Fruit fly (Drosophila melanogaster) whole organism, embryonic: Measurements from ENCODE around the gene sle.
A peak's percentile ranks its signal among the peaks of the same experiment; 100 is the strongest.

Experiments used
- Adf1 ChIP-seq: fragments of 200-800 bp; sonication (Bioruptor generic); IDR thresholded peaks from 2 replicates; pipeline ENCODE4 v1.3.6; 2022; ENCODE audit warnings: missing biosample characterization, missing genetic modification characterization
- B-H1 ChIP-seq: fragments of 200-800 bp; sonication (Bioruptor generic); IDR thresholded peaks from 3 replicates; pipeline ENCODE4 v1.3.6; 2022; ENCODE audit warnings: missing biosample characterization, missing genetic modification characterization
- Bdp1 ChIP-seq: fragments of 200-800 bp; sonication (Bioruptor generic); optimal IDR thresholded peaks from 3 replicates; lab custom pipeline; 2016; ENCODE audit warnings: missing biosample characterization, missing genetic modification characterization
- CG10366 ChIP-seq: fragments of 200-800 bp; sonication (Bioruptor generic); IDR thresholded peaks from 2 replicates; pipeline ENCODE4 v1.3.6; 2022; ENCODE audit warnings: missing biosample characterization, missing genetic modification characterization
- CG11723 ChIP-seq: fragments of 200-800 bp; sonication (Bioruptor generic); optimal IDR thresholded peaks from 2 replicates; lab custom pipeline; 2017; ENCODE audit warnings: missing biosample characterization, mild to moderate bottlenecking, missing genetic modification characterization
- CG13894 ChIP-seq: fragments of 200-800 bp; sonication (Bioruptor generic); optimal IDR thresholded peaks from 3 replicates; lab custom pipeline; 2018; ENCODE audit warnings: missing biosample characterization, mild to moderate bottlenecking, missing genetic modification characterization, moderate library complexity
- CG14050 ChIP-seq: fragments of 200-800 bp; sonication (Bioruptor generic); IDR thresholded peaks from 3 replicates; pipeline ENCODE4 v1.3.6; 2022; ENCODE audit warnings: missing biosample characterization, missing genetic modification characterization
- CG15479 ChIP-seq: fragments of 200-800 bp; sonication (Bioruptor generic); optimal IDR thresholded peaks from 3 replicates; lab custom pipeline; 2019; ENCODE audit warnings: missing biosample characterization, mild to moderate bottlenecking, missing genetic modification characterization, moderate library complexity
- CG15601 ChIP-seq: fragments of 200-800 bp; sonication (Bioruptor generic); optimal IDR thresholded peaks from 3 replicates; lab custom pipeline; 2019; ENCODE audit warnings: missing biosample characterization, mild to moderate bottlenecking, missing genetic modification characterization, moderate library complexity
- CG16813 ChIP-seq: fragments of 200-800 bp; sonication (Bioruptor generic); IDR thresholded peaks from 3 replicates; pipeline ENCODE4 v1.3.6; 2022; ENCODE audit warnings: missing biosample characterization, missing genetic modification characterization; ENCODE audit not compliant: partially characterized antibody
- CG1792 ChIP-seq: fragments of 200-800 bp; sonication (Bioruptor generic); optimal IDR thresholded peaks from 2 replicates; lab custom pipeline; 2016; ENCODE audit warnings: missing biosample characterization, missing genetic modification characterization
- CG1832 ChIP-seq: fragments of 200-800 bp; sonication (Bioruptor generic); optimal IDR thresholded peaks from 2 replicates; lab custom pipeline; 2017; ENCODE audit warnings: missing biosample characterization, mild to moderate bottlenecking, missing genetic modification characterization, inconsistent platforms
- CG2120 ChIP-seq: fragments of 200-800 bp; sonication (Bioruptor generic); optimal IDR thresholded peaks from 3 replicates; lab custom pipeline; 2016; ENCODE audit warnings: missing biosample characterization, missing genetic modification characterization
- CG34422 ChIP-seq: fragments of 200-800 bp; sonication (Bioruptor generic); IDR thresholded peaks from 3 replicates; pipeline ENCODE4 v1.3.6; 2022; ENCODE audit warnings: missing biosample characterization, missing genetic modification characterization
- CG43689 ChIP-seq: fragments of 200-800 bp; sonication (Bioruptor generic); IDR thresholded peaks from 2 replicates; pipeline ENCODE4 v1.3.6; 2022; ENCODE audit warnings: missing biosample characterization, missing genetic modification characterization
- CG4617 ChIP-seq: fragments of 200-800 bp; sonication (Bioruptor generic); optimal IDR thresholded peaks from 3 replicates; lab custom pipeline; 2016; ENCODE audit warnings: missing biosample characterization, missing genetic modification characterization, borderline replicate concordance
- CG6175 ChIP-seq: fragments of 200-800 bp; sonication (Bioruptor generic); IDR thresholded peaks from 3 replicates; pipeline ENCODE4 v1.3.6; 2022; ENCODE audit warnings: missing biosample characterization, missing genetic modification characterization
- CG6765 ChIP-seq: fragments of 200-800 bp; sonication (Bioruptor generic); optimal IDR thresholded peaks from 3 replicates; lab custom pipeline; 2017; ENCODE audit warnings: missing biosample characterization, mild to moderate bottlenecking, missing genetic modification characterization
- CG7357 ChIP-seq: fragments of 200-800 bp; sonication (Bioruptor generic); IDR thresholded peaks from 3 replicates; pipeline ENCODE4 v1.3.6; 2022; ENCODE audit warnings: missing biosample characterization, missing genetic modification characterization
- CG9437 ChIP-seq: fragments of 200-800 bp; sonication (Bioruptor generic); optimal IDR thresholded peaks from 2 replicates; lab custom pipeline; 2018; ENCODE audit warnings: missing biosample characterization, mild to moderate bottlenecking, missing genetic modification characterization
- Dad ChIP-seq: fragments of 200-800 bp; sonication (Bioruptor generic); optimal IDR thresholded peaks from 3 replicates; lab custom pipeline; 2016; ENCODE audit warnings: missing biosample characterization, missing genetic modification characterization
- Deaf1 ChIP-seq: fragments of 200-800 bp; optimal IDR thresholded peaks from 3 replicates; lab custom pipeline; 2019; ENCODE audit warnings: missing biosample characterization, mild to moderate bottlenecking, missing genetic modification characterization, moderate library complexity
- Drgx ChIP-seq: fragments of 200-800 bp; sonication (Bioruptor generic); IDR thresholded peaks from 2 replicates; pipeline ENCODE4 v1.3.6; 2022; ENCODE audit warnings: missing biosample characterization, missing genetic modification characterization
- HLH4C ChIP-seq: fragments of 200-800 bp; sonication (Bioruptor generic); IDR thresholded peaks from 3 replicates; pipeline ENCODE4 v1.3.6; 2022; ENCODE audit warnings: missing biosample characterization, missing genetic modification characterization; ENCODE audit not compliant: partially characterized antibody
- Lhr ChIP-seq: fragments of 200-800 bp; sonication (Bioruptor generic); optimal IDR thresholded peaks from 3 replicates; lab custom pipeline; 2017; ENCODE audit warnings: mild to moderate bottlenecking, missing biosample characterization, missing genetic modification reagents, missing genetic modification characterization
- Oli ChIP-seq: fragments of 200-800 bp; sonication (Bioruptor generic); optimal IDR thresholded peaks from 2 replicates; lab custom pipeline; 2018; ENCODE audit warnings: missing biosample characterization, mild to moderate bottlenecking, missing genetic modification characterization, moderate library complexity
- ac ChIP-seq: fragments of 200-800 bp; sonication (Bioruptor generic); optimal IDR thresholded peaks from 3 replicates; lab custom pipeline; 2017; ENCODE audit warnings: missing biosample characterization, mild to moderate bottlenecking, missing genetic modification characterization
- al ChIP-seq: fragments of 200-800 bp; sonication (Bioruptor generic); IDR thresholded peaks from 2 replicates; pipeline ENCODE4 v1.3.6; 2022; ENCODE audit warnings: missing biosample characterization, missing genetic modification characterization
- amos ChIP-seq: fragments of 200-800 bp; sonication (Bioruptor generic); IDR thresholded peaks from 2 replicates; pipeline ENCODE4 v1.3.6; 2022; ENCODE audit warnings: missing biosample characterization, missing genetic modification characterization; ENCODE audit not compliant: partially characterized antibody
- chif ChIP-seq, 2 experiments: fragments of 200-800 bp; sonication (Bioruptor generic); optimal IDR thresholded peaks; 3 replicates each; lab custom pipeline; 2016; ENCODE audit warnings: missing biosample characterization in 2 of 2, missing genetic modification characterization in 2 of 2
- chm ChIP-seq: fragments of 200-800 bp; sonication (Bioruptor generic); IDR thresholded peaks from 2 replicates; pipeline ENCODE4 v1.3.6; 2022; ENCODE audit warnings: missing biosample characterization, missing genetic modification characterization
- crc ChIP-seq: fragments of 200-800 bp; sonication (Bioruptor generic); optimal IDR thresholded peaks from 2 replicates; lab custom pipeline; 2016; ENCODE audit warnings: missing biosample characterization, missing genetic modification characterization
- crol ChIP-seq: fragments of 200-800 bp; sonication (Bioruptor generic); IDR thresholded peaks from 2 replicates; pipeline ENCODE4 v1.3.6; 2022; ENCODE audit warnings: missing biosample characterization, missing genetic modification characterization
- dm ChIP-seq: fragments of 200-800 bp; sonication (Bioruptor generic); optimal IDR thresholded peaks from 3 replicates; lab custom pipeline; 2016; ENCODE audit warnings: missing biosample characterization, missing genetic modification characterization
- dysf ChIP-seq: fragments of 200-800 bp; sonication (Bioruptor generic); IDR thresholded peaks from 3 replicates; pipeline ENCODE4 v1.3.6; 2022; ENCODE audit warnings: missing biosample characterization, missing genetic modification characterization
- eyg ChIP-seq: fragments of 200-800 bp; sonication (Bioruptor generic); optimal IDR thresholded peaks from 3 replicates; lab custom pipeline; 2016; ENCODE audit warnings: missing biosample characterization, missing genetic modification characterization
- gem ChIP-seq: fragments of 200-800 bp; sonication (Bioruptor generic); optimal IDR thresholded peaks from 2 replicates; lab custom pipeline; 2019; ENCODE audit warnings: missing biosample characterization, mild to moderate bottlenecking, missing genetic modification characterization, moderate library complexity
- gsb-n ChIP-seq: fragments of 200-800 bp; sonication (Bioruptor generic); optimal IDR thresholded peaks from 3 replicates; lab custom pipeline; 2018; ENCODE audit warnings: missing biosample characterization, mild to moderate bottlenecking, missing genetic modification characterization
- hkb ChIP-seq, 2 experiments: fragments of 200-800 bp in 1 of 2; fragments of >200 bp in 1 of 2; sonication (Bioruptor generic) in 1 of 2; IDR thresholded peaks in 1 of 2; optimal IDR thresholded peaks in 1 of 2; 2 replicates each; pipeline versions ENCODE4 v1.3.6 to Lab custom; 2017 to 2022; ENCODE audit warnings: missing biosample characterization in 1 of 2, missing genetic modification characterization in 1 of 2
- ken ChIP-seq: fragments of 200-800 bp; sonication (Bioruptor generic); IDR thresholded peaks from 3 replicates; pipeline ENCODE4 v1.3.6; 2022; ENCODE audit warnings: missing biosample characterization, missing genetic modification characterization
- knrl ChIP-seq: fragments of 200-800 bp; sonication (Bioruptor generic); IDR thresholded peaks from 3 replicates; pipeline ENCODE4 v1.3.6; 2022; ENCODE audit warnings: missing biosample characterization, missing genetic modification characterization; ENCODE audit not compliant: partially characterized antibody
- onecut ChIP-seq: fragments of 200-800 bp; sonication (Bioruptor generic); IDR thresholded peaks from 2 replicates; pipeline ENCODE4 v1.3.6; 2022; ENCODE audit warnings: missing biosample characterization, missing genetic modification characterization
- p53 ChIP-seq: fragments of 200-800 bp; sonication (Bioruptor generic); optimal IDR thresholded peaks from 2 replicates; lab custom pipeline; 2016; ENCODE audit warnings: missing biosample characterization, missing genetic modification characterization
- pb ChIP-seq: fragments of 200-800 bp; sonication (Bioruptor generic); optimal IDR thresholded peaks from 3 replicates; lab custom pipeline; 2016; ENCODE audit warnings: missing biosample characterization, missing genetic modification characterization
- peb ChIP-seq: fragments of 200-800 bp; sonication (Bioruptor generic); IDR thresholded peaks from 2 replicates; pipeline ENCODE4 v1.3.6; 2022; ENCODE audit warnings: missing biosample characterization, missing genetic modification characterization
- pum ChIP-seq: fragments of 200-800 bp; sonication (Bioruptor generic); optimal IDR thresholded peaks from 2 replicates; lab custom pipeline; 2016; ENCODE audit warnings: missing biosample characterization, missing genetic modification characterization
- sc ChIP-seq, 3 experiments: fragments of >200 bp in 2 of 3; fragments of 200-800 bp in 1 of 3; sonication (Bioruptor generic) in 1 of 3; optimal IDR thresholded peaks; 2 replicates in 2 of 3; 3 replicates in 1 of 3; lab custom pipeline; 2017; ENCODE audit warnings: mild to moderate bottlenecking in 1 of 3, missing biosample characterization in 1 of 3, missing genetic modification characterization in 1 of 3, missing genetic modification reagents in 1 of 3
- sens ChIP-seq: fragments of 200-800 bp; sonication (Bioruptor generic); peaks from one replicate; lab custom pipeline; 2016; ENCODE audit warnings: missing biosample characterization, missing genetic modification characterization
- sqz ChIP-seq: fragments of 200-800 bp; sonication (Bioruptor generic); optimal IDR thresholded peaks from 3 replicates; lab custom pipeline; 2018; ENCODE audit warnings: missing biosample characterization, mild to moderate bottlenecking, missing genetic modification characterization

Gene sle

dm6 chr3R:10356563-10357363 is 23.8 kb downstream of the sle start (continued):
- TF ChIP-seq amos (GFP tag; lab: Robert Waterston, UW) (no peak), eyg (GFP tag; lab: Kevin White, UChicago) (peak; percentile 66), CG15479 (GFP tag; lab: Kevin White, UChicago) (no peak), HLH4C (no peak), CG10366 (GFP tag; lab: Robert Waterston, UW) (no peak; the same call in 1 of the 2 replicates), dm (GFP tag; lab: Kevin White, UChicago) (peak; percentile 64), CG16813 (no peak), CG1792 (peak; percentile 58), pb (GFP tag; lab: Kevin White, UChicago) (peak; percentile 66), CG6765 (GFP tag; lab: Kevin White, UChicago) (peak; percentile 32), Adf1 (no peak), peb (GFP tag; lab: Robert Waterston, UW) (no peak), crol (GFP tag; lab: Robert Waterston, UW) (no peak), Drgx (GFP tag; lab: Robert Waterston, UW) (no peak), gsb-n (tag; lab: Kevin White, UChicago) (peak; percentile 87), CG1832 (GFP tag; lab: Kevin White, UChicago) (no peak), CG43689 (GFP tag; lab: Robert Waterston, UW) (no peak), sqz (GFP tag; lab: Kevin White, UChicago) (peak; percentile 84), ac (GFP tag; lab: Kevin White, UChicago) (peak; percentile 48), ken (GFP tag; lab: Robert Waterston, UW) (no peak), p53 (GFP tag; lab: Kevin White, UChicago) (peak; percentile 66), hkb (optimal IDR thresholded peaks at IDR 0.05; lab: Kevin White, UChicago) (no peak), hkb (GFP tag; IDR thresholded peaks at IDR 0.05; lab: Robert Waterston, UW) (no peak), sc (optimal IDR thresholded peaks at IDR 0.05; lab: Kevin White, UChicago) (no peak), sc (GFP tag; optimal IDR thresholded peaks at IDR 0.05; lab: Kevin White, UChicago) (peak; percentile 82), crc (GFP tag; lab: Kevin White, UChicago) (peak; percentile 55), gem (tag; lab: Kevin White, UChicago) (peak; percentile 90), Bdp1 (GFP tag; lab: Kevin White, UChicago) (peak; percentile 60), Oli (peak; percentile 80), Lhr (peak; percentile 55), CG14050 (GFP tag; lab: Robert Waterston, UW) (no peak), CG13894 (tag; lab: Kevin White, UChicago) (peak; percentile 97), CG7357 (peak; percentile 65; the same call in 1 of the 3 replicates), CG34422 (GFP tag; lab: Robert Waterston, UW) (no peak), pum (GFP tag; lab: Kevin White, UChicago) (peak; percentile 64), Dad (peak; percentile 53), onecut (GFP tag; lab: Robert Waterston, UW) (peak; percentile 69), CG6175 (GFP tag; lab: Robert Waterston, UW) (no peak), CG11723 (peak; percentile 38), Deaf1 (tag; lab: Kevin White, UChicago) (peak; percentile 46), dysf (GFP tag; lab: Robert Waterston, UW) (no peak), CG9437 (GFP tag; lab: Kevin White, UChicago) (peak; percentile 67), CG4617 (GFP tag; lab: Kevin White, UChicago) (peak; percentile 56), CG2120 (GFP tag; lab: Kevin White, UChicago) (peak; percentile 80), B-H1 (no peak; the same call in 2 of the 3 replicates), CG15601 (tag; lab: Kevin White, UChicago) (peak; percentile 72), sens (peak; percentile 97), knrl (GFP tag; lab: Robert Waterston, UW) (no peak), chif (GFP tag; optimal IDR thresholded peaks at IDR 0.05; lab: Kevin White, UChicago) (peak; percentile 59 to 74), al (GFP tag; lab: Robert Waterston, UW) (no peak), chm (GFP tag; lab: Robert Waterston, UW) (no peak)
